Worm (Caenorhabditis elegans) whole organism, L1 larva: ENCODE results near the gene C35A5.3.

Source experiments
- C04F5.9 ChIP-seq: sonication (generic microtip); optimal IDR thresholded peaks from 2 replicates; lab custom pipeline; 2016; ENCODE audit warnings: missing genetic modification characterization, missing compliant biosample characterization
- aha-1 ChIP-seq: fragments of 150-350 bp; optimal IDR thresholded peaks from 2 replicates; lab custom pipeline; 2014; ENCODE audit warnings: missing biosample characterization, missing genetic modification characterization
- alr-1 ChIP-seq: fragments of 200-800 bp; sonication (Bioruptor generic); optimal IDR thresholded peaks from 2 replicates; lab custom pipeline; 2018; ENCODE audit warnings: borderline replicate concordance, mild to moderate bottlenecking, missing genetic modification characterization, missing compliant biosample characterization
- blmp-1 ChIP-seq: fragments of 150-350 bp; optimal IDR thresholded peaks from 2 replicates; lab custom pipeline; 2014; ENCODE audit warnings: missing biosample characterization, missing genetic modification characterization
- ceh-8 ChIP-seq: fragments of 200-800 bp; sonication (Bioruptor generic); optimal IDR thresholded peaks from 2 replicates; lab custom pipeline; 2018; ENCODE audit warnings: mild to moderate bottlenecking, missing genetic modification characterization, moderate library complexity, missing compliant biosample characterization
- ceh-82 ChIP-seq, 3 experiments: fragments of 150-350 bp in 1 of 3; sonication (generic microtip) in 2 of 3; optimal IDR thresholded peaks; 2 replicates each; lab custom pipeline; 2014 to 2017; ENCODE audit warnings: missing biosample characterization in 3 of 3, missing genetic modification characterization in 3 of 3
- ces-1 ChIP-seq: fragments of 150-350 bp; optimal IDR thresholded peaks from 2 replicates; lab custom pipeline; 2014; ENCODE audit warnings: missing biosample characterization, missing genetic modification reagents, missing genetic modification characterization
- dpl-1 ChIP-seq, 3 experiments: fragments of 150-350 bp in 2 of 3; sonication (generic microtip) in 1 of 3; optimal IDR thresholded peaks; 2 replicates each; lab custom pipeline; 2014 to 2017; ENCODE audit warnings: missing biosample characterization in 3 of 3, missing genetic modification characterization in 3 of 3, missing genetic modification reagents in 3 of 3
- dsc-1 ChIP-seq: sonication (generic microtip); optimal IDR thresholded peaks from 2 replicates; lab custom pipeline; 2016; ENCODE audit warnings: mild to moderate bottlenecking, missing genetic modification characterization, missing compliant biosample characterization
- egl-27 ChIP-seq, 2 experiments: fragments of 150-350 bp in 1 of 2; sonication (generic microtip); optimal IDR thresholded peaks; 3 replicates each; lab custom pipeline; 2017 to 2018; ENCODE audit warnings: missing biosample characterization in 2 of 2, missing genetic modification characterization in 2 of 2, missing genetic modification reagents in 2 of 2
- elt-3 ChIP-seq, 6 experiments: fragments of 150-350 bp in 1 of 6; sonication (generic microtip); optimal IDR thresholded peaks; 2 replicates each; lab custom pipeline; 2017 to 2018; ENCODE audit warnings: missing biosample characterization in 6 of 6, missing genetic modification characterization in 6 of 6, inconsistent platforms in 1 of 6
- ets-5 ChIP-seq: fragments of 200-800 bp; sonication (Bioruptor generic); IDR thresholded peaks from 2 replicates; pipeline ENCODE4 v1.3.6; 2022; ENCODE audit warnings: missing genetic modification characterization, missing compliant biosample characterization
- fkh-10 ChIP-seq: sonication (generic microtip); optimal IDR thresholded peaks from 2 replicates; lab custom pipeline; 2017; ENCODE audit warnings: missing biosample characterization, missing genetic modification reagents, missing genetic modification characterization
- fkh-4 ChIP-seq: sonication (generic microtip); optimal IDR thresholded peaks from 2 replicates; lab custom pipeline; 2016; ENCODE audit warnings: missing compliant biosample characterization, missing genetic modification characterization, borderline replicate concordance
- fkh-8 ChIP-seq: sonication (generic microtip); optimal IDR thresholded peaks from 2 replicates; lab custom pipeline; 2016; ENCODE audit warnings: mild to moderate bottlenecking, missing genetic modification characterization, missing compliant biosample characterization
- hlh-17 ChIP-seq: fragments of 200-800 bp; sonication (Bioruptor generic); optimal IDR thresholded peaks from 2 replicates; lab custom pipeline; 2018; ENCODE audit warnings: missing genetic modification characterization, mild to moderate bottlenecking, missing compliant biosample characterization, moderate library complexity, borderline replicate concordance
- irx-1 ChIP-seq: sonication (generic microtip); optimal IDR thresholded peaks from 2 replicates; lab custom pipeline; 2016; ENCODE audit warnings: missing genetic modification characterization, missing compliant biosample characterization
- isw-1 ChIP-seq: fragments of 200-800 bp; sonication (Bioruptor generic); IDR thresholded peaks from 2 replicates; pipeline ENCODE4 v1.3.6; 2022; ENCODE audit warnings: missing genetic modification characterization, missing compliant biosample characterization
- jun-1 ChIP-seq: fragments of 150-350 bp; optimal IDR thresholded peaks from 2 replicates; lab custom pipeline; 2014; ENCODE audit warnings: missing biosample characterization, missing genetic modification reagents, missing genetic modification characterization
- lin-15B ChIP-seq: fragments of 150-350 bp; sonication (generic microtip); optimal IDR thresholded peaks from 3 replicates; lab custom pipeline; 2014; ENCODE audit warnings: missing biosample characterization, missing genetic modification characterization
- lin-35 ChIP-seq, 2 experiments: fragments of 150-350 bp; optimal IDR thresholded peaks; 2 replicates each; lab custom pipeline; 2014; ENCODE audit warnings: missing biosample characterization in 2 of 2, missing genetic modification characterization in 2 of 2, missing genetic modification reagents in 2 of 2
- lin-39 ChIP-seq: fragments of 150-350 bp; optimal IDR thresholded peaks from 2 replicates; lab custom pipeline; 2014; ENCODE audit warnings: missing biosample characterization, missing genetic modification reagents, missing genetic modification characterization
- lir-3 ChIP-seq: sonication (generic microtip); optimal IDR thresholded peaks from 2 replicates; lab custom pipeline; 2016; ENCODE audit warnings: mild to moderate bottlenecking, missing genetic modification characterization, moderate library complexity, missing compliant biosample characterization; ENCODE audit not compliant: poor library complexity
- lsy-2 ChIP-seq, 2 experiments: fragments of 150-350 bp; optimal IDR thresholded peaks; 2 replicates each; lab custom pipeline; 2014; ENCODE audit warnings: missing biosample characterization in 2 of 2, missing genetic modification characterization in 2 of 2
- mdl-1 ChIP-seq, 2 experiments: fragments of 150-350 bp; optimal IDR thresholded peaks; 2 replicates each; lab custom pipeline; 2014 to 2017; ENCODE audit warnings: missing biosample characterization in 2 of 2, missing genetic modification characterization in 2 of 2, inconsistent platforms in 1 of 2
- mef-2 ChIP-seq: fragments of 150-350 bp; optimal IDR thresholded peaks from 2 replicates; lab custom pipeline; 2014; ENCODE audit warnings: missing biosample characterization, missing genetic modification characterization
- mep-1 ChIP-seq: fragments of 150-350 bp; optimal IDR thresholded peaks from 2 replicates; lab custom pipeline; 2014; ENCODE audit warnings: missing biosample characterization, missing genetic modification characterization
- nhr-12 ChIP-seq: sonication (generic microtip); optimal IDR thresholded peaks from 2 replicates; lab custom pipeline; 2017; ENCODE audit warnings: missing biosample characterization, missing genetic modification characterization
- nhr-20 ChIP-seq: sonication (generic microtip); optimal IDR thresholded peaks from 2 replicates; lab custom pipeline; 2016; ENCODE audit warnings: mild to moderate bottlenecking, missing genetic modification characterization, missing compliant biosample characterization
- nhr-76 ChIP-seq: sonication (generic microtip); optimal IDR thresholded peaks from 2 replicates; lab custom pipeline; 2017; ENCODE audit warnings: missing biosample characterization, missing genetic modification characterization
- nhr-77 ChIP-seq: fragments of 150-350 bp; optimal IDR thresholded peaks from 2 replicates; lab custom pipeline; 2014; ENCODE audit warnings: missing biosample characterization, missing genetic modification characterization
- nhr-84 ChIP-seq: sonication (generic microtip); optimal IDR thresholded peaks from 2 replicates; lab custom pipeline; 2017; ENCODE audit warnings: missing biosample characterization, missing genetic modification characterization
- pag-3 ChIP-seq: sonication (generic microtip); optimal IDR thresholded peaks from 2 replicates; lab custom pipeline; 2017; ENCODE audit warnings: missing genetic modification characterization, mild to moderate bottlenecking, missing compliant biosample characterization, antibody characterized with exemption, borderline replicate concordance; ENCODE audit not compliant: insufficient read depth
- pax-3 ChIP-seq: fragments of 200-800 bp; sonication (Bioruptor generic); optimal IDR thresholded peaks from 2 replicates; lab custom pipeline; 2018; ENCODE audit warnings: mild to moderate bottlenecking, missing genetic modification characterization, moderate library complexity, missing compliant biosample characterization
- pqm-1 ChIP-seq: sonication (generic microtip); optimal IDR thresholded peaks from 3 replicates; lab custom pipeline; 2017; ENCODE audit warnings: missing biosample characterization, missing genetic modification characterization
- rnt-1 ChIP-seq: sonication (generic microtip); optimal IDR thresholded peaks from 2 replicates; lab custom pipeline; 2016; ENCODE audit warnings: mild to moderate bottlenecking, missing genetic modification characterization, moderate library complexity, missing compliant biosample characterization
- skn-1 ChIP-seq: fragments of 150-350 bp; optimal IDR thresholded peaks from 2 replicates; lab custom pipeline; 2014; ENCODE audit warnings: missing biosample characterization, missing genetic modification characterization
- snu-23 ChIP-seq: sonication (generic microtip); optimal IDR thresholded peaks from 2 replicates; lab custom pipeline; 2016; ENCODE audit warnings: missing genetic modification characterization, missing compliant biosample characterization
- sptf-1 ChIP-seq: fragments of 150-350 bp; optimal IDR thresholded peaks from 2 replicates; lab custom pipeline; 2014; ENCODE audit warnings: missing biosample characterization, missing genetic modification characterization
- sup-37 ChIP-seq: fragments of 200-800 bp; sonication (Bioruptor generic); optimal IDR thresholded peaks from 2 replicates; lab custom pipeline; 2018; ENCODE audit warnings: mild to moderate bottlenecking, missing genetic modification characterization, missing compliant biosample characterization
- tbx-2 ChIP-seq: sonication (generic microtip); optimal IDR thresholded peaks from 2 replicates; lab custom pipeline; 2016; ENCODE audit warnings: missing genetic modification characterization, missing compliant biosample characterization
- tlp-1 ChIP-seq: fragments of 150-350 bp; optimal IDR thresholded peaks from 2 replicates; lab custom pipeline; 2014; ENCODE audit warnings: missing biosample characterization, missing genetic modification characterization
- unc-30 ChIP-seq: sonication (generic microtip); optimal IDR thresholded peaks from 2 replicates; lab custom pipeline; 2017; ENCODE audit warnings: missing biosample characterization, missing genetic modification characterization
- unc-62 ChIP-seq: fragments of 150-350 bp; optimal IDR thresholded peaks from 2 replicates; lab custom pipeline; 2014; ENCODE audit warnings: missing biosample characterization, missing genetic modification reagents, missing genetic modification characterization
- unc-86 ChIP-seq: sonication (generic microtip); optimal IDR thresholded peaks from 2 replicates; lab custom pipeline; 2016; ENCODE audit warnings: missing genetic modification characterization, missing compliant biosample characterization
- unc-98 ChIP-seq: fragments of 200-800 bp; sonication (Bioruptor generic); IDR thresholded peaks from 2 replicates; pipeline ENCODE4 v1.3.6; 2022; ENCODE audit warnings: missing genetic modification characterization, missing compliant biosample characterization
- vab-15 ChIP-seq: sonication (generic microtip); optimal IDR thresholded peaks from 2 replicates; lab custom pipeline; 2017; ENCODE audit warnings: missing genotype, mild to moderate bottlenecking, missing genetic modification characterization, missing compliant biosample characterization
- zag-1 ChIP-seq: fragments of 150-350 bp; optimal IDR thresholded peaks from 2 replicates; lab custom pipeline; 2014; ENCODE audit warnings: missing biosample characterization, missing genetic modification characterization
- ztf-11 ChIP-seq, 2 experiments: sonication (generic microtip); optimal IDR thresholded peaks; 2 replicates each; lab custom pipeline; 2016 to 2017; ENCODE audit warnings: missing genetic modification characterization in 2 of 2, missing biosample characterization in 1 of 2, missing compliant biosample characterization in 1 of 2
- ztf-4 ChIP-seq: fragments of 150-350 bp; optimal IDR thresholded peaks from 2 replicates; lab custom pipeline; 2014; ENCODE audit warnings: missing biosample characterization, missing genetic modification characterization

The C35A5.3 gene

DNA sequence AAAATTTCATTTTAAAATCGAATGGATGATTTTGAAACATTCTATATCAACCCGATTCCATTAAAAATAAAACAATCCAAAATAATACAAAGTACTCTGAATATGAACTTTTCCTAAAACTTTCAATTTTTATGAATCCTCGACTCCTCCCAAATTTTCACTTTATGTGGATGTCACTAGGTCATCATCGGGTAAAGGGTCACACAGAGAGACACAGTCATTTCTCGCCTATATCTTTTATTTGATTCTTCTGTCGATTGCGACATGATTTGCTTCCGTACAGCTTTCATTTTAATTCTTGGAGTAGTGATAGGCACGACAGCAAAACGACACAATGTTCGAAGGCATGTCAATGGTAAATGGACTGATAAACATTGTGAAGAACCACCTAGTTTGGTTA, 27.3 kb upstream of the C35A5.3 start, which contains the start of gene F25D1.3:
F25D1.3 (plus strand) TSS at position 225 of the 400 bp plus-strand sequence.
- TF ChIP-seq isw-1 (GFP tag; lab: Robert Waterston, UW): no peak
- TF ChIP-seq blmp-1: peak; percentile 96

DNA sequence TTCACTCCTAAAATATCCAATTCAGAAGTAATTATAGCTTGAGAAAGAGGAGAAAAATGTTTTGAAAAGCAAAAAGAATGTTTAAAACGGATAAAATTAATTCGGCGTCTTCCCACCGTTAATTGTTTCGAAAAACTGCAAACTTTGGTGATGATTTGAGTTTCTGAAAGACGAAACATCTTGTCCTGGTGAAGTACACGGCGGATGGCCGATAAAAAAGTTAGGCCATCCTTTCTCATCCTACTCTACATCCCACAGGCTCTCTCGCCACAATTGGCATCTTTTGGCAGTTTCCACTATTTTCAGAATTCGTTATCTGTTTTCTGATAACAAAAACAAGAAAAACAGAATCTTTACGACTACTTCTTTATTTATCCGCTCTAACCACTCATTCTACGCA, 24.7 kb upstream of the C35A5.3 start, which contains the start of the genes C35A5.8 and hda-11:
C35A5.8 (minus strand) TSS at position 7 of the 400 bp plus-strand sequence.
hda-11 (plus strand) TSS at position 283 of the 400 bp plus-strand sequence.
- TF ChIP-seq skn-1 (tag; lab: Kevin White, UChicago) (peak; percentile 52), dpl-1 (GFP tag; optimal IDR thresholded peaks at IDR 0.05; lab: Kevin White, UChicago) (peak; percentile 64 to 75 (median 71)), egl-27 (tag; optimal IDR thresholded peaks at IDR 0.05; lab: Kevin White, UChicago) (no peak), pax-3 (tag; lab: Kevin White, UChicago) (peak; percentile 82), unc-98 (GFP tag; lab: Robert Waterston, UW) (peak; percentile 79), snu-23 (GFP tag; lab: Kevin White, UChicago) (peak; percentile 86), alr-1 (tag; lab: Kevin White, UChicago) (no peak), zag-1 (tag; lab: Kevin White, UChicago) (no peak), unc-62 (GFP tag; lab: Kevin White, UChicago) (no peak), nhr-84 (tag; lab: Kevin White, UChicago) (no peak), lin-39 (tag; lab: Kevin White, UChicago) (peak; percentile 58), blmp-1 (peak; percentile 46), fkh-8 (tag; lab: Kevin White, UChicago) (peak; percentile 66), tlp-1 (tag; lab: Kevin White, UChicago) (no peak), irx-1 (tag; lab: Kevin White, UChicago) (peak; percentile 93), ztf-4 (tag; lab: Kevin White, UChicago) (peak; percentile 34), pqm-1 (tag; lab: Kevin White, UChicago) (no peak), hlh-17 (GFP tag; lab: Kevin White, UChicago) (no peak), rnt-1 (tag; lab: Kevin White, UChicago) (peak; percentile 99), mef-2 (tag; lab: Kevin White, UChicago) (no peak), ceh-82 (tag; optimal IDR thresholded peaks at IDR 0.05; lab: Kevin White, UChicago) (peak; percentile 46 to 59 (median 51)), lsy-2 (tag; optimal IDR thresholded peaks at IDR 0.05; lab: Kevin White, UChicago) (peak; percentile 54 to 61), vab-15 (tag; lab: Kevin White, UChicago) (no peak), jun-1 (tag; lab: Kevin White, UChicago) (no peak), nhr-77 (no peak), ztf-11 (tag; optimal IDR thresholded peaks at IDR 0.05; lab: Kevin White, UChicago) (peak in 1 of 2 experiments; percentile 94), ceh-8 (GFP tag; lab: Kevin White, UChicago) (peak; percentile 7), tbx-2 (tag; lab: Kevin White, UChicago) (peak; percentile 89), nhr-20 (tag; lab: Kevin White, UChicago) (peak; percentile 82), nhr-12 (tag; lab: Kevin White, UChicago) (no peak), fkh-10 (GFP tag; lab: Kevin White, UChicago) (no peak), unc-86 (peak; percentile 59), fkh-4 (tag; lab: Kevin White, UChicago) (peak; percentile 91), lin-15B (tag; lab: Kevin White, UChicago) (peak; percentile 8), mep-1 (tag; lab: Kevin White, UChicago) (peak; percentile 74), ces-1 (no peak), lir-3 (tag; lab: Kevin White, UChicago) (peak; percentile 97), dsc-1 (peak; percentile 88), lin-35 (GFP tag; optimal IDR thresholded peaks at IDR 0.05; lab: Kevin White, UChicago) (peak; percentile 71 to 74), aha-1 (tag; lab: Kevin White, UChicago) (no peak), sup-37 (peak; percentile 20), C04F5.9 (tag; lab: Kevin White, UChicago) (peak; percentile 81), ets-5 (GFP tag; lab: Robert Waterston, UW) (no peak), unc-30 (tag; lab: Kevin White, UChicago) (no peak), nhr-76 (tag; lab: Kevin White, UChicago) (no peak), pag-3 (tag; lab: Kevin White, UChicago) (peak; percentile 28), sptf-1 (tag; lab: Kevin White, UChicago) (no peak), elt-3 (tag; optimal IDR thresholded peaks at IDR 0.05; lab: Kevin White, UChicago) (peak in 1 of 6 experiments; percentile 22), mdl-1 (tag; optimal IDR thresholded peaks at IDR 0.05; lab: Kevin White, UChicago) (peak in 1 of 2 experiments; percentile 24)
